Worm (Caenorhabditis elegans) whole organism, mixed stage, embryonic: Measurements from ENCODE around the gene str-66.
"Not testable (repeated sequence)": the region's sequence is repeated elsewhere in the genome, so short reads cannot be mapped to it uniquely, and the experiment has no call there.

Source experiments
- M03D4.4 ChIP-seq: sonication (generic microtip); optimal IDR thresholded peaks from 2 replicates; lab custom pipeline; 2017; ENCODE audit warnings: mild to moderate bottlenecking, missing genetic modification characterization, missing compliant biosample characterization
- bed-3 ChIP-seq: fragments of 200-800 bp; sonication (Bioruptor generic); optimal IDR thresholded peaks from 3 replicates; lab custom pipeline; 2018; ENCODE audit warnings: mild to moderate bottlenecking, missing genetic modification characterization, moderate library complexity, missing compliant biosample characterization
- blmp-1 ChIP-seq: fragments of 150-350 bp; optimal IDR thresholded peaks from 2 replicates; lab custom pipeline; 2014; ENCODE audit warnings: missing biosample characterization, missing genetic modification characterization
- ceh-39 ChIP-seq: fragments of 150-350 bp; optimal IDR thresholded peaks from 2 replicates; lab custom pipeline; 2014; ENCODE audit warnings: missing biosample characterization, missing genetic modification characterization
- ceh-43 ChIP-seq: fragments of 200-800 bp; sonication (Bioruptor generic); optimal IDR thresholded peaks from 2 replicates; lab custom pipeline; 2018; ENCODE audit warnings: mild to moderate bottlenecking, missing genetic modification characterization, moderate library complexity, missing compliant biosample characterization
- ceh-83 ChIP-seq: fragments of 200-800 bp; sonication (Bioruptor generic); optimal IDR thresholded peaks from 2 replicates; lab custom pipeline; 2018; ENCODE audit warnings: mild to moderate bottlenecking, missing genetic modification characterization, missing compliant biosample characterization
- ces-1 ChIP-seq: fragments of 150-350 bp; optimal IDR thresholded peaks from 2 replicates; lab custom pipeline; 2014; ENCODE audit warnings: missing biosample characterization, missing genetic modification reagents, missing genetic modification characterization
- cnd-1 ChIP-seq: fragments of 200-800 bp; sonication (Bioruptor generic); optimal IDR thresholded peaks from 2 replicates; lab custom pipeline; 2018; ENCODE audit warnings: mild to moderate bottlenecking, missing genetic modification characterization, missing compliant biosample characterization
- drap-1 ChIP-seq: fragments of 200-800 bp; sonication (Bioruptor generic); optimal IDR thresholded peaks from 3 replicates; lab custom pipeline; 2018; ENCODE audit warnings: mild to moderate bottlenecking, missing genetic modification characterization, missing compliant biosample characterization
- elt-1 ChIP-seq: sonication (generic microtip); optimal IDR thresholded peaks from 2 replicates; lab custom pipeline; 2017; ENCODE audit warnings: missing genetic modification characterization, mild to moderate bottlenecking, missing compliant biosample characterization, antibody characterized with exemption, moderate library complexity, borderline replicate concordance; ENCODE audit not compliant: insufficient read depth
- elt-3 ChIP-seq: fragments of 150-350 bp; optimal IDR thresholded peaks from 2 replicates; lab custom pipeline; 2014; ENCODE audit warnings: missing biosample characterization, missing genetic modification characterization
- ham-2 ChIP-seq: fragments of 200-800 bp; sonication (Bioruptor generic); optimal IDR thresholded peaks from 2 replicates; lab custom pipeline; 2018; ENCODE audit warnings: mild to moderate bottlenecking, missing genetic modification characterization, missing compliant biosample characterization
- hlh-1 ChIP-seq: fragments of 150-350 bp; optimal IDR thresholded peaks from 2 replicates; lab custom pipeline; 2014; ENCODE audit warnings: missing biosample characterization, missing genetic modification reagents, missing genetic modification characterization
- lin-13 ChIP-seq: fragments of 150-350 bp; optimal IDR thresholded peaks from 2 replicates; lab custom pipeline; 2014; ENCODE audit warnings: missing biosample characterization, missing genetic modification characterization
- lin-32 ChIP-seq: fragments of 200-800 bp; sonication (Bioruptor generic); optimal IDR thresholded peaks from 2 replicates; lab custom pipeline; 2018; ENCODE audit warnings: mild to moderate bottlenecking, missing genetic modification characterization, missing compliant biosample characterization
- lsy-2 ChIP-seq: fragments of 150-350 bp; optimal IDR thresholded peaks from 2 replicates; lab custom pipeline; 2014; ENCODE audit warnings: missing biosample characterization, missing genetic modification characterization
- mab-5 ChIP-seq: fragments of 150-350 bp; optimal IDR thresholded peaks from 2 replicates; lab custom pipeline; 2014; ENCODE audit warnings: missing biosample characterization, missing genetic modification characterization
- mep-1 ChIP-seq: fragments of 150-350 bp; optimal IDR thresholded peaks from 2 replicates; lab custom pipeline; 2017; ENCODE audit warnings: missing biosample characterization, missing genetic modification reagents, missing genetic modification characterization, inconsistent platforms
- mls-2 ChIP-seq: sonication (generic microtip); optimal IDR thresholded peaks from 2 replicates; lab custom pipeline; 2016; ENCODE audit warnings: mild to moderate bottlenecking, missing genetic modification characterization, moderate library complexity, missing compliant biosample characterization
- nhr-12 ChIP-seq: fragments of 150-350 bp; optimal IDR thresholded peaks from 2 replicates; lab custom pipeline; 2014; ENCODE audit warnings: missing biosample characterization, missing genetic modification characterization
- nhr-2 ChIP-seq: fragments of 150-350 bp; optimal IDR thresholded peaks from 2 replicates; lab custom pipeline; 2014; ENCODE audit warnings: missing biosample characterization, missing genetic modification characterization
- nhr-237 ChIP-seq: fragments of 150-350 bp; optimal IDR thresholded peaks from 2 replicates; lab custom pipeline; 2014; ENCODE audit warnings: missing biosample characterization, missing genetic modification characterization
- nhr-28 ChIP-seq: fragments of 150-350 bp; optimal IDR thresholded peaks from 2 replicates; lab custom pipeline; 2014; ENCODE audit warnings: missing biosample characterization, missing genetic modification characterization
- nhr-76 ChIP-seq: sonication (generic microtip); optimal IDR thresholded peaks from 2 replicates; lab custom pipeline; 2017; ENCODE audit warnings: missing biosample characterization, missing genetic modification characterization
- pha-4 ChIP-seq: fragments of 150-350 bp; optimal IDR thresholded peaks from 2 replicates; lab custom pipeline; 2018; ENCODE audit warnings: missing biosample characterization, missing genetic modification reagents, missing genetic modification characterization
- sem-2 ChIP-seq: fragments of 200-800 bp; sonication (Bioruptor generic); optimal IDR thresholded peaks from 2 replicates; lab custom pipeline; 2018; ENCODE audit warnings: mild to moderate bottlenecking, missing genetic modification characterization, missing compliant biosample characterization
- snpc-4 ChIP-seq: fragments of 150-350 bp; optimal IDR thresholded peaks from 2 replicates; lab custom pipeline; 2014; ENCODE audit warnings: missing biosample characterization, missing genetic modification characterization
- sptf-1 ChIP-seq: sonication (generic microtip); optimal IDR thresholded peaks from 2 replicates; lab custom pipeline; 2017; ENCODE audit warnings: mild to moderate bottlenecking, missing genetic modification characterization, moderate library complexity, missing compliant biosample characterization
- unc-120 ChIP-seq: sonication (generic microtip); optimal IDR thresholded peaks from 2 replicates; lab custom pipeline; 2017; ENCODE audit warnings: missing genetic modification characterization, missing compliant biosample characterization; ENCODE audit not compliant: poor library complexity, severe bottlenecking
- ztf-11 ChIP-seq: fragments of 150-350 bp; optimal IDR thresholded peaks from 2 replicates; lab custom pipeline; 2014; ENCODE audit warnings: missing biosample characterization, missing genetic modification characterization

str-66 gene

ce11 chrV:3112198-3112597 is 8.2 kb upstream of the str-66 start:
- TF ChIP-seq sptf-1 (no peak), snpc-4 (no peak), sem-2 (GFP tag; lab: Kevin White, UChicago) (no peak), nhr-12 (tag; lab: Kevin White, UChicago) (no peak), unc-120 (tag; lab: Kevin White, UChicago) (no peak), elt-3 (no peak), pha-4 (tag; lab: Kevin White, UChicago) (no peak), blmp-1 (no peak), lsy-2 (tag; lab: Kevin White, UChicago) (no peak), drap-1 (no peak), M03D4.4 (tag; lab: Kevin White, UChicago) (no peak), ces-1 (GFP tag; lab: Kevin White, UChicago) (no peak), hlh-1 (no peak), nhr-237 (tag; lab: Kevin White, UChicago) (no peak), mep-1 (no peak), mls-2 (tag; lab: Kevin White, UChicago) (no peak), nhr-2 (tag; lab: Kevin White, UChicago) (no peak), bed-3 (GFP tag; lab: Kevin White, UChicago) (no peak), mab-5 (tag; lab: Kevin White, UChicago) (no peak), ceh-83 (GFP tag; lab: Kevin White, UChicago) (no peak)

- TF ChIP-seq nhr-12 (tag; lab: Kevin White, UChicago) (no peak), nhr-28 (tag; lab: Kevin White, UChicago) (no peak), bed-3 (GFP tag; lab: Kevin White, UChicago) (no peak), ces-1 (GFP tag; lab: Kevin White, UChicago) (no peak), elt-1 (tag; lab: Kevin White, UChicago) (no peak), ceh-39 (tag; lab: Kevin White, UChicago) (no peak), ceh-43 (GFP tag; lab: Kevin White, UChicago) (no peak), nhr-76 (tag; lab: Kevin White, UChicago) (no peak), ztf-11 (no peak), lsy-2 (tag; lab: Kevin White, UChicago) (no peak), lin-32 (GFP tag; lab: Kevin White, UChicago) (no peak), nhr-237 (tag; lab: Kevin White, UChicago) (no peak), cnd-1 (tag; lab: Kevin White, UChicago) (no peak), lin-13 (no peak), ham-2 (GFP tag; lab: Kevin White, UChicago) (no peak), sem-2 (GFP tag; lab: Kevin White, UChicago) (no peak)
Observed at ce11 chrV:3107450-3107849, 3.4 kb upstream of the str-66 start, which contains the start of gene str-68. Gene str-68, minus strand, starts transcription at chrV:3107550.

- no peak for TF ChIP-seq nhr-237 (tag; lab: Kevin White, UChicago)
- TF ChIP-seq snpc-4, result no peak
- TF ChIP-seq ztf-11, result no peak
- no peak for TF ChIP-seq elt-3
- TF ChIP-seq, all 35 proteins: peak for 0
Observed at ce11 chrV:3106785-3107184, 2.8 kb upstream of the str-66 start.

ce11 chrV:3105810-3106209 is 1.8 kb upstream of the str-66 start, which contains the start of gene str-69:
Gene str-69, minus strand, starts transcription at chrV:3105910.
- no peak for TF ChIP-seq unc-120 (tag; lab: Kevin White, UChicago)
- no peak for TF ChIP-seq ceh-43 (GFP tag; lab: Kevin White, UChicago)
- no peak for TF ChIP-seq M03D4.4 (tag; lab: Kevin White, UChicago)
- no peak for TF ChIP-seq nhr-2 (tag; lab: Kevin White, UChicago)
- TF ChIP-seq elt-1 (tag; lab: Kevin White, UChicago), result no peak
- TF ChIP-seq nhr-237 (tag; lab: Kevin White, UChicago), result no peak
- TF ChIP-seq drap-1, result no peak
- no peak for TF ChIP-seq ceh-39 (tag; lab: Kevin White, UChicago)
- TF ChIP-seq ham-2 (GFP tag; lab: Kevin White, UChicago), result no peak
- no peak for TF ChIP-seq ces-1 (GFP tag; lab: Kevin White, UChicago)
- TF ChIP-seq nhr-76 (tag; lab: Kevin White, UChicago), result no peak
- no peak for TF ChIP-seq bed-3 (GFP tag; lab: Kevin White, UChicago)
- no peak for TF ChIP-seq sem-2 (GFP tag; lab: Kevin White, UChicago)
- no peak for TF ChIP-seq lin-32 (GFP tag; lab: Kevin White, UChicago)
- TF ChIP-seq, all 35 proteins: peak for 0

ce11 chrV:3102049-3102448 is 2.0 kb downstream of the str-66 start, which contains the start of gene Y73C8C.4:
Gene Y73C8C.4, minus strand, starts transcription at chrV:3102149.
- not testable (repeated sequence) for TF ChIP-seq sptf-1; nhr-12 (tag; lab: Kevin White, UChicago); ceh-83 (GFP tag; lab: Kevin White, UChicago)
